Worm (Caenorhabditis elegans) whole organism, L4 larva: ENCODE results near the gene enpp-1.

Experiments
- ceh-44 ChIP-seq: fragments of 200-800 bp; sonication (Bioruptor generic); IDR thresholded peaks from 2 replicates; pipeline ENCODE4 v1.3.6; 2022; ENCODE audit warnings: missing genetic modification reagents, missing genetic modification characterization, missing compliant biosample characterization
- ces-1 ChIP-seq: fragments of 150-350 bp; sonication (generic microtip); optimal IDR thresholded peaks from 4 replicates; lab custom pipeline; 2014; ENCODE audit warnings: missing biosample characterization, missing genetic modification reagents, missing genetic modification characterization
- gei-8 ChIP-seq: fragments of 200-800 bp; sonication (Bioruptor generic); optimal IDR thresholded peaks from 2 replicates; lab custom pipeline; 2018; ENCODE audit warnings: mild to moderate bottlenecking, missing genetic modification characterization, missing compliant biosample characterization
- jun-1 ChIP-seq: fragments of 150-350 bp; optimal IDR thresholded peaks from 2 replicates; lab custom pipeline; 2014; ENCODE audit warnings: missing biosample characterization, missing genetic modification reagents, missing genetic modification characterization
- lin-15B ChIP-seq: fragments of 150-350 bp; sonication (generic microtip); optimal IDR thresholded peaks from 3 replicates; lab custom pipeline; 2014; ENCODE audit warnings: missing biosample characterization, missing genetic modification characterization
- lin-38 ChIP-seq: fragments of 200-800 bp; sonication (Bioruptor generic); IDR thresholded peaks from 2 replicates; pipeline ENCODE4 v1.3.6; 2022; ENCODE audit warnings: missing genetic modification reagents, missing genetic modification characterization, missing compliant biosample characterization
- lin-39 ChIP-seq: fragments of 150-350 bp; optimal IDR thresholded peaks from 2 replicates; lab custom pipeline; 2014; ENCODE audit warnings: missing biosample characterization, missing genetic modification reagents, missing genetic modification characterization
- nhr-102 ChIP-seq: sonication (generic microtip); optimal IDR thresholded peaks from 2 replicates; lab custom pipeline; 2016; ENCODE audit warnings: mild to moderate bottlenecking, missing genetic modification characterization, moderate library complexity, missing compliant biosample characterization
- nhr-76 ChIP-seq: fragments of 150-350 bp; optimal IDR thresholded peaks from 2 replicates; lab custom pipeline; 2014; ENCODE audit warnings: missing biosample characterization, missing genetic modification characterization
- skn-1 ChIP-seq: fragments of 150-350 bp; optimal IDR thresholded peaks from 2 replicates; lab custom pipeline; 2014; ENCODE audit warnings: missing biosample characterization, missing genetic modification characterization
- snpc-4 ChIP-seq: fragments of 150-350 bp; optimal IDR thresholded peaks from 2 replicates; lab custom pipeline; 2014; ENCODE audit warnings: missing biosample characterization, missing genetic modification characterization
- tag-97 ChIP-seq: fragments of 200-800 bp; sonication (Bioruptor generic); IDR thresholded peaks from 2 replicates; pipeline ENCODE4 v1.3.6; 2022; ENCODE audit warnings: missing genetic modification characterization, missing compliant biosample characterization
- unc-62 ChIP-seq, 3 experiments: fragments of 150-350 bp in 1 of 3; sonication (generic microtip); optimal IDR thresholded peaks in 2 of 3; peaks in 1 of 3; 1 replicate in 1 of 3; 2 replicates in 2 of 3; lab custom pipeline; 2014 to 2017; ENCODE audit warnings: missing biosample characterization in 3 of 3, missing genetic modification characterization in 3 of 3, missing genetic modification reagents in 3 of 3, missing genotype in 1 of 3

DNA sequence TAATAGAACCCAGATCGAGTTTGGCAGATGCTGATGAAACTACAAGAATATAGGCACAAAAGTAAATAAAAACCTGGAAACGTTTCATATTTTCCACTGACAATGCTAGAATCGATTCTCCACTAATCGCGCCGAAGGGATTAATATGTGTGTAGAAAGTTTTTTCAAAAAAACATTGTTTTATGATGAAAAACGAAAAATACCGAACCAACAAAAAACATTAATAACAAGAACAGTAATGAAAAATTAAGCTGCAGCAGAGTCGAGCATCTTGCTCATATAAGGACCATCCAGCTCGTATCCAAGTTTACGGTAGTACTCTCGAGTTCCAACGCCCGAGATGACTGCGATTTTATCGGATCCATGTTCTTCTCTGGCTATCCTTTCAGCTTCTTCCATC lies 48.1 kb downstream of the enpp-1 start, which contains the start of gene clec-224:
- no peak for TF ChIP-seq ces-1 (GFP tag; lab: Kevin White, UChicago)
- TF ChIP-seq unc-62 (GFP tag; optimal IDR thresholded peaks at IDR 0.05 in 1 of 2; lab: Kevin White, UChicago): peak in 1 of 2 experiments; percentile 47
- TF ChIP-seq unc-62 (tag; optimal IDR thresholded peaks at IDR 0.05; lab: Kevin White, UChicago): no peak
- TF ChIP-seq tag-97: no peak
- no peak for TF ChIP-seq jun-1 (tag; lab: Kevin White, UChicago)
- no peak for TF ChIP-seq lin-15B (tag; lab: Kevin White, UChicago)
- TF ChIP-seq ceh-44 (GFP tag; lab: Robert Waterston, UW): no peak
- TF ChIP-seq nhr-76 (tag; lab: Kevin White, UChicago): no peak
- TF ChIP-seq snpc-4 (tag; lab: Kevin White, UChicago): no peak
- no peak for TF ChIP-seq nhr-102 (tag; lab: Kevin White, UChicago)
- TF ChIP-seq gei-8 (GFP tag; lab: Kevin White, UChicago): no peak
- no peak for TF ChIP-seq lin-38 (GFP tag; lab: Robert Waterston, UW)
- no peak for TF ChIP-seq lin-39 (tag; lab: Kevin White, UChicago)
- TF ChIP-seq skn-1: no peak
